Fruit fly (Drosophila melanogaster) whole organism: ENCODE results near the gene Jhbp12.

Experiments used
- CG8478 ChIP-seq: fragments of >200 bp; optimal IDR thresholded peaks from 2 replicates; lab custom pipeline; 2018; ENCODE audit warnings: inconsistent platforms
- Dll ChIP-seq: fragments of >200 bp; optimal IDR thresholded peaks from 2 replicates; lab custom pipeline; 2017
- EcR ChIP-seq, 2 experiments: fragments of >200 bp; optimal IDR thresholded peaks; 2 replicates each; lab custom pipeline; 2017; ENCODE audit warnings: missing biosample characterization in 2 of 2, missing genetic modification characterization in 2 of 2, missing genetic modification reagents in 2 of 2
- pan ChIP-seq: fragments of >200 bp; optimal IDR thresholded peaks from 2 replicates; lab custom pipeline; 2017
- psq ChIP-seq: fragments of >200 bp; optimal IDR thresholded peaks from 2 replicates; lab custom pipeline; 2017
- usp ChIP-seq: fragments of >200 bp; optimal IDR thresholded peaks from 2 replicates; lab custom pipeline; 2017; ENCODE audit warnings: missing biosample characterization, missing genetic modification characterization, mixed read lengths

Jhbp12 gene

dm6 chr3R:24524426-24524974, at the start of gene Jhbp12:
Gene Jhbp12 (plus strand): TSS chr3R:24524794.
- TF ChIP-seq Dll (lab: Kevin White, UChicago) (no peak), pan (lab: Kevin White, UChicago) (no peak), usp (no peak), EcR (GFP tag; optimal IDR thresholded peaks at IDR 0.05; lab: Kevin White, UChicago) (no peak), CG8478 (lab: Kevin White, UChicago) (no peak), psq (lab: Kevin White, UChicago) (no peak)

dm6 chr3R:24481040-24481439, 43.6 kb upstream of the Jhbp12 start:
- TF ChIP-seq pan (lab: Kevin White, UChicago) (no peak), Dll (lab: Kevin White, UChicago) (no peak), EcR (GFP tag; optimal IDR thresholded peaks at IDR 0.05; lab: Kevin White, UChicago) (no peak), psq (lab: Kevin White, UChicago) (no peak), CG8478 (lab: Kevin White, UChicago) (no peak), usp (no peak)

dm6 chr3R:24484990-24485478, 39.6 kb upstream of the Jhbp12 start, which contains the start of gene nAChRalpha2:
Gene nAChRalpha2 (plus strand): TSS chr3R:24485428.
- TF ChIP-seq Dll (lab: Kevin White, UChicago) (no peak), CG8478 (lab: Kevin White, UChicago) (no peak), pan (lab: Kevin White, UChicago) (no peak), EcR (GFP tag; optimal IDR thresholded peaks at IDR 0.05; lab: Kevin White, UChicago) (no peak)

- TF ChIP-seq CG8478 (lab: Kevin White, UChicago) (no peak), psq (lab: Kevin White, UChicago) (no peak), usp (no peak), pan (lab: Kevin White, UChicago) (no peak), EcR (GFP tag; optimal IDR thresholded peaks at IDR 0.05; lab: Kevin White, UChicago) (no peak), Dll (lab: Kevin White, UChicago) (no peak)
Observed at dm6 chr3R:24496084-24496483, 28.5 kb upstream of the Jhbp12 start.

- no peak for TF ChIP-seq Dll (lab: Kevin White, UChicago)
- no peak for TF ChIP-seq EcR (GFP tag; optimal IDR thresholded peaks at IDR 0.05; lab: Kevin White, UChicago)
- no peak for TF ChIP-seq psq (lab: Kevin White, UChicago)
- no peak for TF ChIP-seq pan (lab: Kevin White, UChicago)
Observed at dm6 chr3R:24503627-24504026, 21.0 kb upstream of the Jhbp12 start.

- TF ChIP-seq psq (lab: Kevin White, UChicago) (no peak), usp (no peak), Dll (lab: Kevin White, UChicago) (no peak), CG8478 (lab: Kevin White, UChicago) (no peak)
Observed at dm6 chr3R:24514652-24515328, 9.8 kb upstream of the Jhbp12 start, which contains the start of the genes nAChRbeta2 and DZIP1. Gene nAChRbeta2 (minus strand): TSS chr3R:24515106. Gene DZIP1 (plus strand): TSS chr3R:24515278.

dm6 chr3R:24518150-24518580, 6.4 kb upstream of the Jhbp12 start, which contains the start of gene Pp1alpha-96A:
Gene Pp1alpha-96A (plus strand): TSS chr3R:24518270.
- TF ChIP-seq pan (lab: Kevin White, UChicago) (no peak), CG8478 (lab: Kevin White, UChicago) (no peak), Dll (lab: Kevin White, UChicago) (no peak), usp (no peak)

- TF ChIP-seq Dll (lab: Kevin White, UChicago) (no peak), pan (lab: Kevin White, UChicago) (no peak), psq (lab: Kevin White, UChicago) (no peak), usp (no peak), CG8478 (lab: Kevin White, UChicago) (no peak), EcR (GFP tag; optimal IDR thresholded peaks at IDR 0.05; lab: Kevin White, UChicago) (no peak)
Observed at dm6 chr3R:24521313-24521712, 3.3 kb upstream of the Jhbp12 start.

- TF ChIP-seq usp (no peak), Dll (lab: Kevin White, UChicago) (no peak), EcR (GFP tag; optimal IDR thresholded peaks at IDR 0.05; lab: Kevin White, UChicago) (no peak), CG8478 (lab: Kevin White, UChicago) (no peak), pan (lab: Kevin White, UChicago) (no peak), psq (lab: Kevin White, UChicago) (no peak)
Observed at dm6 chr3R:24523578-24523977, 1.0 kb upstream of the Jhbp12 start, which contains the start of gene CG13622. Gene CG13622 (minus strand): TSS chr3R:24523678.

dm6 chr3R:24525983-24526661, 1.5 kb downstream of the Jhbp12 start:
- no peak for TF ChIP-seq psq (lab: Kevin White, UChicago)
- TF ChIP-seq CG8478 (lab: Kevin White, UChicago) = no peak
- no peak for TF ChIP-seq usp
- no peak for TF ChIP-seq Dll (lab: Kevin White, UChicago)
- TF ChIP-seq pan (lab: Kevin White, UChicago) = no peak
- no peak for TF ChIP-seq EcR (GFP tag; optimal IDR thresholded peaks at IDR 0.05; lab: Kevin White, UChicago)

- no peak for TF ChIP-seq CG8478 (lab: Kevin White, UChicago)
- no peak for TF ChIP-seq Dll (lab: Kevin White, UChicago)
- no peak for TF ChIP-seq EcR (GFP tag; optimal IDR thresholded peaks at IDR 0.05; lab: Kevin White, UChicago)
- TF ChIP-seq psq (lab: Kevin White, UChicago) = no peak
- no peak for TF ChIP-seq pan (lab: Kevin White, UChicago)
- no peak for TF ChIP-seq usp
Observed at dm6 chr3R:24527845-24528244, 3.3 kb downstream of the Jhbp12 start, which contains the start of gene CG6607. Gene CG6607 (plus strand): TSS chr3R:24528047.
